Worm (Caenorhabditis elegans) whole organism, L4 larva: Measurements from ENCODE around the gene Y119D3B.12.

ENCODE experiments used
- F44E2.7 ChIP-seq: fragments of 200-800 bp; sonication (Bioruptor generic); IDR thresholded peaks from 2 replicates; pipeline ENCODE4 v2.1.2; 2022; ENCODE audit warnings: missing genetic modification characterization, missing compliant biosample characterization
- F49E8.2 ChIP-seq: sonication (generic microtip); optimal IDR thresholded peaks from 2 replicates; lab custom pipeline; 2016; ENCODE audit warnings: missing compliant biosample characterization, mild to moderate bottlenecking, missing genetic modification characterization, borderline replicate concordance
- R02D3.7 ChIP-seq: fragments of 150-350 bp; sonication (generic microtip); optimal IDR thresholded peaks from 3 replicates; lab custom pipeline; 2014; ENCODE audit warnings: missing biosample characterization, missing genetic modification characterization
- Y105C5A.15 ChIP-seq: fragments of 200-800 bp; sonication (Bioruptor generic); IDR thresholded peaks from 2 replicates; pipeline ENCODE4 v1.3.6; 2022; ENCODE audit warnings: missing genetic modification characterization, missing compliant biosample characterization
- Y48G9A.11 ChIP-seq: fragments of 200-800 bp; sonication (Bioruptor generic); IDR thresholded peaks from 2 replicates; pipeline ENCODE4 v1.3.6; 2022; ENCODE audit warnings: missing genetic modification reagents, missing genetic modification characterization, missing compliant biosample characterization
- ZK337.2 ChIP-seq: fragments of 200-800 bp; sonication (Bioruptor generic); IDR thresholded peaks from 2 replicates; pipeline ENCODE4 v1.3.6; 2022; ENCODE audit warnings: missing genetic modification reagents, missing genetic modification characterization, missing compliant biosample characterization
- ZK546.5 ChIP-seq, 2 experiments: sonication (generic microtip); optimal IDR thresholded peaks; 2 replicates each; lab custom pipeline; 2017; ENCODE audit warnings: missing biosample characterization in 2 of 2, missing genetic modification characterization in 2 of 2
- aha-1 ChIP-seq: fragments of 150-350 bp; peaks from one replicate; lab custom pipeline; 2014; ENCODE audit warnings: missing biosample characterization, missing genetic modification characterization
- ama-1 ChIP-seq: fragments of 150-350 bp; optimal IDR thresholded peaks from 2 replicates; lab custom pipeline; 2014; ENCODE audit warnings: inconsistent platforms, mixed read lengths
- attf-4 ChIP-seq: sonication (generic microtip); optimal IDR thresholded peaks from 3 replicates; lab custom pipeline; 2017; ENCODE audit warnings: missing biosample characterization, missing genetic modification characterization
- ceh-28 ChIP-seq: fragments of 150-350 bp; optimal IDR thresholded peaks from 2 replicates; lab custom pipeline; 2014; ENCODE audit warnings: missing biosample characterization, missing genetic modification reagents, missing genetic modification characterization
- ceh-32 ChIP-seq: sonication (generic microtip); optimal IDR thresholded peaks from 2 replicates; lab custom pipeline; 2016; ENCODE audit warnings: mild to moderate bottlenecking, missing genetic modification characterization, missing compliant biosample characterization; ENCODE audit not compliant: poor library complexity
- ceh-44 ChIP-seq: fragments of 200-800 bp; sonication (Bioruptor generic); IDR thresholded peaks from 2 replicates; pipeline ENCODE4 v1.3.6; 2022; ENCODE audit warnings: missing genetic modification reagents, missing genetic modification characterization, missing compliant biosample characterization
- ceh-62 ChIP-seq: sonication (generic microtip); optimal IDR thresholded peaks from 2 replicates; lab custom pipeline; 2017; ENCODE audit warnings: missing biosample characterization, missing genetic modification characterization
- ceh-82 ChIP-seq: sonication (generic microtip); optimal IDR thresholded peaks from 2 replicates; lab custom pipeline; 2017; ENCODE audit warnings: missing biosample characterization, missing genetic modification characterization
- daf-16 ChIP-seq, 3 experiments: sonication (generic microtip); optimal IDR thresholded peaks; 2 replicates each; lab custom pipeline; 2016 to 2017; ENCODE audit warnings: missing genetic modification characterization in 3 of 3, missing genetic modification reagents in 3 of 3, mild to moderate bottlenecking in 2 of 3, missing compliant biosample characterization in 2 of 3, missing biosample characterization in 1 of 3, moderate library complexity in 1 of 3
- daf-19 ChIP-seq: fragments of 200-800 bp; sonication (Bioruptor generic); conservative IDR thresholded peaks from 2 replicates; pipeline ENCODE4 v1.3.6; 2022; ENCODE audit warnings: missing genetic modification characterization, missing compliant biosample characterization
- dpl-1 ChIP-seq: fragments of 150-350 bp; optimal IDR thresholded peaks from 2 replicates; lab custom pipeline; 2014; ENCODE audit warnings: missing biosample characterization, missing genetic modification reagents, missing genetic modification characterization
- egl-27 ChIP-seq: sonication (generic microtip); optimal IDR thresholded peaks from 3 replicates; lab custom pipeline; 2017; ENCODE audit warnings: missing biosample characterization, missing genetic modification reagents, missing genetic modification characterization
- hlh-30 ChIP-seq: sonication (generic microtip); optimal IDR thresholded peaks from 2 replicates; lab custom pipeline; 2017; ENCODE audit warnings: antibody characterized with exemption, mild to moderate bottlenecking, missing genetic modification characterization, missing compliant biosample characterization; ENCODE audit not compliant: insufficient read depth
- lin-13 ChIP-seq: fragments of 150-350 bp; optimal IDR thresholded peaks from 2 replicates; lab custom pipeline; 2014; ENCODE audit warnings: missing biosample characterization, missing genetic modification reagents, missing genetic modification characterization
- lin-15B ChIP-seq: fragments of 150-350 bp; sonication (generic microtip); optimal IDR thresholded peaks from 3 replicates; lab custom pipeline; 2014; ENCODE audit warnings: missing biosample characterization, missing genetic modification characterization
- lir-3 ChIP-seq: sonication (generic microtip); optimal IDR thresholded peaks from 2 replicates; lab custom pipeline; 2016; ENCODE audit warnings: mild to moderate bottlenecking, missing genetic modification characterization, missing compliant biosample characterization
- lsy-2 ChIP-seq, 2 experiments: fragments of 150-350 bp in 1 of 2; sonication (generic microtip) in 1 of 2; optimal IDR thresholded peaks; 2 replicates each; lab custom pipeline; 2014 to 2017; ENCODE audit warnings: missing biosample characterization in 2 of 2, missing genetic modification characterization in 2 of 2
- madf-9 ChIP-seq: fragments of 200-800 bp; sonication (Bioruptor generic); conservative IDR thresholded peaks from 2 replicates; pipeline ENCODE4 v1.3.6; 2022; ENCODE audit warnings: missing genetic modification reagents, missing genetic modification characterization, missing compliant biosample characterization
- mdt-29 ChIP-seq: fragments of 200-800 bp; sonication (Bioruptor generic); IDR thresholded peaks from 2 replicates; pipeline ENCODE4 v1.3.6; 2022; ENCODE audit warnings: missing genetic modification reagents, missing genetic modification characterization, missing compliant biosample characterization
- mep-1 ChIP-seq: fragments of 150-350 bp; sonication (generic microtip); optimal IDR thresholded peaks from 3 replicates; lab custom pipeline; 2014; ENCODE audit warnings: missing biosample characterization, missing genetic modification characterization
- mxl-3 ChIP-seq: fragments of 200-800 bp; sonication (Bioruptor generic); optimal IDR thresholded peaks from 2 replicates; lab custom pipeline; 2018; ENCODE audit warnings: mild to moderate bottlenecking, missing genetic modification characterization, missing compliant biosample characterization
- nhr-102 ChIP-seq: sonication (generic microtip); optimal IDR thresholded peaks from 2 replicates; lab custom pipeline; 2016; ENCODE audit warnings: mild to moderate bottlenecking, missing genetic modification characterization, moderate library complexity, missing compliant biosample characterization
- nhr-11 ChIP-seq: fragments of 150-350 bp; optimal IDR thresholded peaks from 2 replicates; lab custom pipeline; 2014; ENCODE audit warnings: missing biosample characterization, missing genetic modification characterization
- nhr-111 ChIP-seq: fragments of 200-800 bp; sonication (Bioruptor generic); optimal IDR thresholded peaks from 2 replicates; lab custom pipeline; 2018; ENCODE audit warnings: mild to moderate bottlenecking, missing genetic modification characterization, missing compliant biosample characterization
- nhr-237 ChIP-seq: sonication (generic microtip); optimal IDR thresholded peaks from 2 replicates; lab custom pipeline; 2017; ENCODE audit warnings: missing biosample characterization, missing genetic modification characterization
- nhr-28 ChIP-seq: fragments of 150-350 bp; optimal IDR thresholded peaks from 2 replicates; lab custom pipeline; 2014; ENCODE audit warnings: missing biosample characterization, missing genetic modification characterization
- nhr-41 ChIP-seq: fragments of 200-800 bp; sonication (Bioruptor generic); IDR thresholded peaks from 2 replicates; pipeline ENCODE4 v1.3.6; 2022; ENCODE audit warnings: missing genetic modification reagents, missing genetic modification characterization, missing compliant biosample characterization
- nhr-48 ChIP-seq: sonication (generic microtip); optimal IDR thresholded peaks from 2 replicates; lab custom pipeline; 2016; ENCODE audit warnings: mild to moderate bottlenecking, missing genetic modification characterization, missing compliant biosample characterization
- nhr-6 ChIP-seq: fragments of 150-350 bp; optimal IDR thresholded peaks from 2 replicates; lab custom pipeline; 2014; ENCODE audit warnings: missing biosample characterization, missing genetic modification characterization
- nhr-76 ChIP-seq: fragments of 150-350 bp; optimal IDR thresholded peaks from 2 replicates; lab custom pipeline; 2014; ENCODE audit warnings: missing biosample characterization, missing genetic modification characterization
- nhr-77 ChIP-seq: fragments of 150-350 bp; optimal IDR thresholded peaks from 2 replicates; lab custom pipeline; 2014; ENCODE audit warnings: missing biosample characterization, missing genetic modification characterization
- pqm-1 ChIP-seq: sonication (generic microtip); optimal IDR thresholded peaks from 2 replicates; lab custom pipeline; 2017; ENCODE audit warnings: missing biosample characterization, missing genetic modification characterization
- set-16 ChIP-seq: fragments of 200-800 bp; sonication (Bioruptor generic); IDR thresholded peaks from 2 replicates; pipeline ENCODE4 v1.3.6; 2022; ENCODE audit warnings: missing genetic modification reagents, missing genetic modification characterization, missing compliant biosample characterization
- skn-1 ChIP-seq: fragments of 150-350 bp; optimal IDR thresholded peaks from 2 replicates; lab custom pipeline; 2014; ENCODE audit warnings: missing biosample characterization, missing genetic modification characterization
- spr-1 ChIP-seq: sonication (generic microtip); optimal IDR thresholded peaks from 2 replicates; lab custom pipeline; 2016; ENCODE audit warnings: mild to moderate bottlenecking, missing genetic modification characterization, missing compliant biosample characterization
- spr-3 ChIP-seq: fragments of 200-800 bp; sonication (Bioruptor generic); optimal IDR thresholded peaks from 2 replicates; lab custom pipeline; 2018; ENCODE audit warnings: mild to moderate bottlenecking, missing genetic modification characterization, missing compliant biosample characterization
- unc-130 ChIP-seq: sonication (generic microtip); optimal IDR thresholded peaks from 2 replicates; lab custom pipeline; 2016; ENCODE audit warnings: missing genetic modification reagents, missing genetic modification characterization, missing compliant biosample characterization
- unc-62 ChIP-seq, 3 experiments: fragments of 150-350 bp in 1 of 3; sonication (generic microtip); optimal IDR thresholded peaks in 2 of 3; peaks in 1 of 3; 1 replicate in 1 of 3; 2 replicates in 2 of 3; lab custom pipeline; 2014 to 2017; ENCODE audit warnings: missing biosample characterization in 3 of 3, missing genetic modification characterization in 3 of 3, missing genetic modification reagents in 3 of 3, missing genotype in 1 of 3
- vab-7 ChIP-seq: fragments of 200-800 bp; sonication (Bioruptor generic); IDR thresholded peaks from 2 replicates; pipeline ENCODE4 v1.3.6; 2022; ENCODE audit warnings: missing genetic modification reagents, missing genetic modification characterization, missing compliant biosample characterization
- zfp-2 ChIP-seq: sonication (generic microtip); optimal IDR thresholded peaks from 2 replicates; lab custom pipeline; 2016; ENCODE audit warnings: mild to moderate bottlenecking, missing genetic modification characterization, missing compliant biosample characterization
- zfp-3 ChIP-seq: fragments of 200-800 bp; sonication (Bioruptor generic); conservative IDR thresholded peaks from 2 replicates; pipeline ENCODE4 v1.3.6; 2022; ENCODE audit warnings: missing genetic modification reagents, missing genetic modification characterization, missing compliant biosample characterization
- zip-2 ChIP-seq: fragments of 150-350 bp; optimal IDR thresholded peaks from 2 replicates; lab custom pipeline; 2014; ENCODE audit warnings: missing biosample characterization, missing genetic modification characterization
- ztf-11 ChIP-seq: fragments of 150-350 bp; optimal IDR thresholded peaks from 2 replicates; lab custom pipeline; 2014; ENCODE audit warnings: missing biosample characterization, missing genetic modification characterization

Y119D3B.12 gene

DNA sequence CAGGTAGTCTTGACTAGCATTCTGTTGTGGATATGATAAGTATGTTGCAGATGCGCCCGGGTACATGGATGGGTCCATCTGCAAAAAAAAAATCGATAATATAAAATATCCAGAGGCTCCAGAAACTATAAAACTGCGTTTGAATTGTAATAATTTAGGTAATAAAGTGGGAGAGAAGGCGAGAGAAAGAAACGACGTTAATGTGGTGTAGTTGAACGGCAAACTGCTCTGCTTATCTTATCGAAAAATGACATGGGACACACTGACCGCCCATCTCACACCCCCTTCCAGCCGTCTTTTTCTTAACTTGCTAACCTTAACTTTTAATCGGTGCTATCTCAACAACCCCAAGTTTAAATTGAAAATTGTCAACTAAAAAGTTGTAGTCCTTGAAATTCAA is 19.6 kb downstream of the Y119D3B.12 start (continued):
- no peak for TF ChIP-seq zip-2
- no peak for TF ChIP-seq zfp-3 (GFP tag; lab: Robert Waterston, UW)
- peak; percentile 79 for TF ChIP-seq nhr-28
- TF ChIP-seq F49E8.2 (tag; lab: Kevin White, UChicago): no peak
- no peak for TF ChIP-seq lir-3
- TF ChIP-seq vab-7 (GFP tag; lab: Robert Waterston, UW): no peak
- TF ChIP-seq nhr-48: no peak
- TF ChIP-seq mep-1 (tag; lab: Kevin White, UChicago): no peak
- TF ChIP-seq R02D3.7 (tag; lab: Kevin White, UChicago): no peak
- TF ChIP-seq attf-4: no peak
- TF ChIP-seq nhr-102 (tag; lab: Kevin White, UChicago): no peak
- no peak for TF ChIP-seq Y48G9A.11 (GFP tag; lab: Robert Waterston, UW)
- no peak for TF ChIP-seq lsy-2 (tag; optimal IDR thresholded peaks at IDR 0.05; lab: Kevin White, UChicago)
- no peak for TF ChIP-seq ceh-44 (GFP tag; lab: Robert Waterston, UW)
- no peak for TF ChIP-seq skn-1
- peak in 1 of 2 experiments; percentile 51 for TF ChIP-seq unc-62 (GFP tag; optimal IDR thresholded peaks at IDR 0.05 in 1 of 2; lab: Kevin White, UChicago)
- TF ChIP-seq unc-62 (tag; optimal IDR thresholded peaks at IDR 0.05; lab: Kevin White, UChicago): no peak
- TF ChIP-seq lin-15B (tag; lab: Kevin White, UChicago): no peak
- TF ChIP-seq nhr-76 (tag; lab: Kevin White, UChicago): no peak
- no peak for TF ChIP-seq ZK337.2 (GFP tag; lab: Robert Waterston, UW)
- peak; percentile 83 for TF ChIP-seq pqm-1 (tag; lab: Kevin White, UChicago)
- TF ChIP-seq daf-16 (GFP tag; optimal IDR thresholded peaks at IDR 0.05; lab: Kevin White, UChicago): no peak
- peak; percentile 31 for TF ChIP-seq daf-16 (tag; optimal IDR thresholded peaks at IDR 0.05; lab: Kevin White, UChicago)
- no peak for TF ChIP-seq spr-1 (tag; lab: Kevin White, UChicago)
- peak; percentile 5 for TF ChIP-seq hlh-30 (tag; lab: Kevin White, UChicago)
- no peak for TF ChIP-seq mxl-3 (GFP tag; lab: Kevin White, UChicago)
- TF ChIP-seq ama-1: no peak
- TF ChIP-seq ceh-28 (tag; lab: Kevin White, UChicago): peak; percentile 25
- TF ChIP-seq F44E2.7: no peak
- no peak for TF ChIP-seq dpl-1 (GFP tag; lab: Kevin White, UChicago)
- TF ChIP-seq aha-1 (tag; lab: Kevin White, UChicago): no peak
- no peak for TF ChIP-seq mdt-29 (GFP tag; lab: Robert Waterston, UW)
- no peak for TF ChIP-seq nhr-111 (GFP tag; lab: Kevin White, UChicago)
- no peak for TF ChIP-seq ZK546.5 (tag; optimal IDR thresholded peaks at IDR 0.05; lab: Kevin White, UChicago)
- TF ChIP-seq spr-3 (GFP tag; lab: Kevin White, UChicago): no peak
- TF ChIP-seq nhr-6 (tag; lab: Kevin White, UChicago): no peak
- TF ChIP-seq zfp-2 (tag; lab: Kevin White, UChicago): no peak
- no peak for TF ChIP-seq nhr-77 (tag; lab: Kevin White, UChicago)
- no peak for TF ChIP-seq egl-27 (tag; lab: Kevin White, UChicago)
- TF ChIP-seq, all 104 proteins: peak for 9

DNA sequence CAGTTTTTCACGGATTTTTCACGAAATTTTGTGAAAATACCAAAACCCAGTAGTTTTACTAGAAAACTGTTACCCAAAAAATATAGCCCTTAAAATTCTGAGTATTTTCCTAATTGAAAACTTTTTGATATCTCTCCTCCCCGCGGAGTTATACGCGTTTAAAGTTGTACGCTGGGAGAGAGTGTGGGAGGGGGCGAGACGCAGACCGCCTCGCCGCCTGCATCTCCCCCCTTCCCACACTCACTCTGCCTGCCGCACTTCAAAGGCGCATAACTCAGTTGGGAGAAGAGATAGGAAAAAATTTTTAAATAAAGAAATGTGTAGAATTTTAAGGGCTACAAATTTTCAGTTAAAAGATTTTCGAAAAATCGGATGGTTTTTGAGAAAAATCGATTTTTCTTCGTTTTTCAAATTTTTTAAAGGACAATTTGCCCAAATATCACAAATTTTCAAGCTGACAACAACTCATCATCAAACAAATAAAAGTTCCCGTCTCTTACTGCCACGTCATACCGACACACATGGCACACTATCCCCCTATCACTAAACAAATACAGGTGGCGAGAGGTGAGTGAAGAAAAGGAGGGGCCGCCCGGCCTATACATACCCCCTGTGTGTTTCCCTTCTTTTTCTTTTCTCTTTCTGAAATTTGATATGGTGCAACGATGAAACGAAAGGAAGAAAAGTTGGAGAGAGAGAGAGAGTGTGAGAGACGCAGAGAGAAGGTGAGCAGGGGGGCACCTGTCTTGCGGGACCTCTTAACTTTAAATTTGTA is 21.2 kb downstream of the Y119D3B.12 start:
- TF ChIP-seq egl-27 (tag; lab: Kevin White, UChicago): no peak
- no peak for TF ChIP-seq ceh-82
- TF ChIP-seq skn-1: no peak
- TF ChIP-seq ceh-62 (tag; lab: Kevin White, UChicago): no peak
- peak; percentile 53 for TF ChIP-seq nhr-28
- TF ChIP-seq ceh-32: no peak
- TF ChIP-seq ceh-28 (tag; lab: Kevin White, UChicago): no peak
- TF ChIP-seq set-16 (GFP tag; lab: Robert Waterston, UW): 0 out of 2 replicates have a peak, but pooled peaks have one; percentile 27
- no peak for TF ChIP-seq F49E8.2 (tag; lab: Kevin White, UChicago)
- no peak for TF ChIP-seq unc-130 (GFP tag; lab: Kevin White, UChicago)
- no peak for TF ChIP-seq nhr-41
- TF ChIP-seq spr-1 (tag; lab: Kevin White, UChicago): no peak
- peak; percentile 43 for TF ChIP-seq nhr-6 (tag; lab: Kevin White, UChicago)
- no peak for TF ChIP-seq nhr-11 (tag; lab: Kevin White, UChicago)
- no peak for TF ChIP-seq madf-9 (GFP tag; lab: Robert Waterston, UW)
- no peak for TF ChIP-seq daf-19 (GFP tag; lab: Robert Waterston, UW)
- no peak for TF ChIP-seq Y105C5A.15 (GFP tag; lab: Robert Waterston, UW)
- no peak for TF ChIP-seq nhr-237 (tag; lab: Kevin White, UChicago)
- TF ChIP-seq ztf-11 (tag; lab: Kevin White, UChicago): no peak
- TF ChIP-seq lin-13 (GFP tag; lab: Kevin White, UChicago): no peak
